Fruit fly (Drosophila melanogaster) whole organism, prepupa: ENCODE results near the gene mRpL22.

Source experiments
- Blimp-1 ChIP-seq: fragments of 200-800 bp; sonication (Bioruptor generic); optimal IDR thresholded peaks from 3 replicates; lab custom pipeline; 2017; ENCODE audit warnings: missing biosample characterization, missing genetic modification characterization, mild to moderate bottlenecking, moderate library complexity, missing genetic modification reagents
- CG11762 ChIP-seq: fragments of 200-800 bp; sonication (Bioruptor generic); optimal IDR thresholded peaks from 3 replicates; lab custom pipeline; 2016; ENCODE audit warnings: missing biosample characterization, missing genetic modification characterization; ENCODE audit not compliant: insufficient read depth
- CG11902 ChIP-seq: fragments of 200-800 bp; sonication (Bioruptor generic); optimal IDR thresholded peaks from 3 replicates; lab custom pipeline; 2016; ENCODE audit warnings: missing biosample characterization, missing genetic modification characterization
- CG6808 ChIP-seq: fragments of 200-800 bp; sonication (Bioruptor generic); optimal IDR thresholded peaks from 3 replicates; lab custom pipeline; 2017; ENCODE audit warnings: missing biosample characterization, missing genetic modification characterization, mild to moderate bottlenecking, moderate library complexity, missing genetic modification reagents
- CG8632 ChIP-seq: fragments of 200-800 bp; sonication (Bioruptor generic); optimal IDR thresholded peaks from 3 replicates; lab custom pipeline; 2016; ENCODE audit warnings: missing biosample characterization, missing genetic modification characterization
- Met ChIP-seq: fragments of 200-800 bp; sonication (Bioruptor generic); optimal IDR thresholded peaks from 3 replicates; lab custom pipeline; 2016; ENCODE audit warnings: missing biosample characterization, missing genetic modification characterization
- Sox102F ChIP-seq: fragments of 200-800 bp; sonication (Bioruptor generic); optimal IDR thresholded peaks from 2 replicates; lab custom pipeline; 2016; ENCODE audit warnings: missing biosample characterization, mild to moderate bottlenecking, missing genetic modification characterization
- achi ChIP-seq: fragments of 200-800 bp; sonication (Bioruptor generic); optimal IDR thresholded peaks from 3 replicates; lab custom pipeline; 2016; ENCODE audit warnings: missing biosample characterization, missing genetic modification characterization
- acj6 ChIP-seq: fragments of 200-800 bp; sonication (Bioruptor generic); optimal IDR thresholded peaks from 3 replicates; lab custom pipeline; 2016; ENCODE audit warnings: missing biosample characterization, missing genetic modification characterization
- lz ChIP-seq: fragments of 200-800 bp; sonication (Bioruptor generic); optimal IDR thresholded peaks from 3 replicates; lab custom pipeline; 2016; ENCODE audit warnings: missing biosample characterization, missing genetic modification characterization
- salr ChIP-seq, 2 experiments: fragments of 200-800 bp; sonication (Bioruptor generic); optimal IDR thresholded peaks; 3 replicates each; lab custom pipeline; 2016 to 2018; ENCODE audit warnings: missing biosample characterization in 2 of 2, missing genetic modification characterization in 2 of 2, mild to moderate bottlenecking in 1 of 2
- spab ChIP-seq: fragments of 200-800 bp; sonication (Bioruptor generic); optimal IDR thresholded peaks from 2 replicates; lab custom pipeline; 2017; ENCODE audit warnings: missing biosample characterization, mild to moderate bottlenecking, missing genetic modification characterization, missing genetic modification reagents
- vri ChIP-seq: fragments of 200-800 bp; sonication (Bioruptor generic); optimal IDR thresholded peaks from 3 replicates; lab custom pipeline; 2016; ENCODE audit warnings: missing biosample characterization, mild to moderate bottlenecking, missing genetic modification characterization

The mRpL22 gene

DNA sequence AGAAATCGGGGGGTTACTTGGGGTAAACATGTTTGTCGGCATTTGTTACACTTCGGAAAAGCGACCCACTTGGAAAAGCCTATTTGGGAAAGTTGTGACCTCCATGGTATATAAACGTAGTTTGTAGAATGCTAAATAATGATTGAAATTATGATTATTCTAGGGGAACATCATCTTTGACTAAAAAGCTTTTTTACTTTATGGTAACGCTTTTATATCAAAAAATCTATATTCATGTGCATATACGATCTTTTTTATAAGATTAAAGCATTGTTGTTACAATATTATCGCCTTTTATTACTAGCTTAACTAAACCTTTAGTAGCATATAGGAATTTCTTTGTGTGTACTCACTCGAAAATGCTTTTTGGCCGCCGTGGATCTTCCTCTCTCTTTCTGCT lies 50.5 kb downstream of the mRpL22 start (continued):
- TF ChIP-seq salr (GFP tag; optimal IDR thresholded peaks at IDR 0.05; lab: Kevin White, UChicago) (peak in 1 of 2 experiments; percentile 77), lz (GFP tag; lab: Kevin White, UChicago) (peak; percentile 33), CG8632 (GFP tag; lab: Kevin White, UChicago) (peak; percentile 10), Blimp-1 (GFP tag; lab: Kevin White, UChicago) (no peak), CG11762 (GFP tag; lab: Kevin White, UChicago) (no peak), CG11902 (GFP tag; lab: Kevin White, UChicago) (no peak), CG6808 (GFP tag; lab: Kevin White, UChicago) (no peak), Met (GFP tag; lab: Kevin White, UChicago) (peak; percentile 46), acj6 (peak; percentile 70), vri (GFP tag; lab: Kevin White, UChicago) (no peak), Sox102F (GFP tag; lab: Kevin White, UChicago) (peak; percentile 48), spab (GFP tag; lab: Kevin White, UChicago) (no peak), achi (GFP tag; lab: Kevin White, UChicago) (peak; percentile 74)
